Fruit fly (Drosophila melanogaster): ENCODE data around the gene ppan.
A peak's percentile ranks its signal among the peaks of the same experiment; 100 is the strongest.

Gene ppan

DNA sequence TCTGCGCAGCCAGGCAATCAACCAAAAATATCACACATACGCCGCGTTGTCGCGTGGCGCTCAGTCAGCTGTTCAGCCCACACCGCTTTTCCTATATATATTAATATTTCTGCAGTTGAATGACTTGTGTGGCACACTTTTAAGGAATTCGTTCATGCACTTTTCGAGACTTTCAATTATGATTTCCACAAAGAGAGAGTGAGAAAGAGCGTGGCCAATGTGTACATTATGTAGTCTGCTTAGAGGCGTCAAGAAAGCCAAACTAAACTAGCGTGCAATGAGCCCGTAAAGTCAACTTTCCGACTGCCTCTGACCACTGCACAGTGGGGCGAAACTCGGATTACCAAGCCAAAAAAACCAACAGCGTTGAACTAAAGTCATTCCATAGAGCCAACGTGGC lies 38.1 kb downstream of the ppan start:
- no peak for TF ChIP-seq CG7045 (GFP tag; optimal IDR thresholded peaks at IDR 0.05)
- TF ChIP-seq CG33017 (tag; optimal IDR thresholded peaks at IDR 0.05), result no peak
- no peak for TF ChIP-seq tj (GFP tag; optimal IDR thresholded peaks at IDR 0.05)
- no peak for TF ChIP-seq Clk (GFP tag; optimal IDR thresholded peaks at IDR 0.05)
- TF ChIP-seq CG11617 (GFP tag; optimal IDR thresholded peaks at IDR 0.05), result no peak
- no peak for TF ChIP-seq kay (GFP tag; ENCODE audit: borderline replicate concordance)
- TF ChIP-seq Crg-1 (GFP tag; optimal IDR thresholded peaks at IDR 0.05), result no peak
- TF ChIP-seq bab1 (GFP tag; optimal IDR thresholded peaks at IDR 0.05), result no peak

dm6 chr3R:21155931-21156488 lies 40.0 kb downstream of the ppan start:
- TF ChIP-seq Mnt (GFP tag; optimal IDR thresholded peaks at IDR 0.05), result no peak
- TF ChIP-seq cnc (optimal IDR thresholded peaks at IDR 0.05), result no peak
- peak; percentile 8 for TF ChIP-seq toe (GFP tag; optimal IDR thresholded peaks at IDR 0.05)
- no peak for TF ChIP-seq ovo (GFP tag; optimal IDR thresholded peaks at IDR 0.05)
- TF ChIP-seq CG33017 (tag; optimal IDR thresholded peaks at IDR 0.05), result no peak
- TF ChIP-seq kay (GFP tag; ENCODE audit: borderline replicate concordance), result no peak
- TF ChIP-seq CG7101 (tag; optimal IDR thresholded peaks at IDR 0.05), result peak; percentile 12
- no peak for TF ChIP-seq Crg-1 (GFP tag; optimal IDR thresholded peaks at IDR 0.05)
- TF ChIP-seq Clk (GFP tag; optimal IDR thresholded peaks at IDR 0.05), result no peak
- TF ChIP-seq CG1620 (GFP tag; optimal IDR thresholded peaks at IDR 0.05), result peak; percentile 9
- no peak for TF ChIP-seq CG7045 (GFP tag; optimal IDR thresholded peaks at IDR 0.05)
- TF ChIP-seq bab1 (GFP tag; optimal IDR thresholded peaks at IDR 0.05), result peak; percentile 29
- peak; percentile 27 for TF ChIP-seq CG5204 (GFP tag; optimal IDR thresholded peaks at IDR 0.05)
- TF ChIP-seq CG12768 (GFP tag; optimal IDR thresholded peaks at IDR 0.05), result no peak
- TF ChIP-seq tj (GFP tag; optimal IDR thresholded peaks at IDR 0.05), result peak; percentile 13
- TF ChIP-seq CG14711 (tag; optimal IDR thresholded peaks at IDR 0.05), result peak; percentile 13
- no peak for TF ChIP-seq CG11617 (GFP tag; optimal IDR thresholded peaks at IDR 0.05)
- no peak for TF ChIP-seq Hr96 (GFP tag; optimal IDR thresholded peaks at IDR 0.05)

dm6 chr3R:21156572-21157480 lies 40.8 kb downstream of the ppan start:
- TF ChIP-seq Mnt (GFP tag; optimal IDR thresholded peaks at IDR 0.05), result peak; percentile 45
- no peak for TF ChIP-seq cnc (optimal IDR thresholded peaks at IDR 0.05)
- TF ChIP-seq pad (GFP tag; optimal IDR thresholded peaks at IDR 0.05), result peak; percentile 26
- peak; percentile 71 for TF ChIP-seq CG33017 (tag; optimal IDR thresholded peaks at IDR 0.05)
- peak; percentile 2 for TF ChIP-seq Crg-1 (GFP tag; optimal IDR thresholded peaks at IDR 0.05)
- TF ChIP-seq CG7045 (GFP tag; optimal IDR thresholded peaks at IDR 0.05), result peak; percentile 69
- TF ChIP-seq CG5204 (GFP tag; optimal IDR thresholded peaks at IDR 0.05), result no peak
- peak; percentile 33 for TF ChIP-seq bab1 (GFP tag; optimal IDR thresholded peaks at IDR 0.05)
- TF ChIP-seq cic (GFP tag; optimal IDR thresholded peaks at IDR 0.05), result peak; percentile 94
- peak; percentile 60 for TF ChIP-seq CG7101 (tag; optimal IDR thresholded peaks at IDR 0.05)
- peak; percentile 50 for TF ChIP-seq Clk (GFP tag; optimal IDR thresholded peaks at IDR 0.05)
- peak; percentile 29 for TF ChIP-seq ovo (GFP tag; optimal IDR thresholded peaks at IDR 0.05)
- peak; percentile 28 for TF ChIP-seq CG11617 (GFP tag; optimal IDR thresholded peaks at IDR 0.05)
- no peak for TF ChIP-seq Hr96 (GFP tag; optimal IDR thresholded peaks at IDR 0.05)
- peak; percentile 33 for TF ChIP-seq CG12768 (GFP tag; optimal IDR thresholded peaks at IDR 0.05)
- peak; percentile 19 for TF ChIP-seq tj (GFP tag; optimal IDR thresholded peaks at IDR 0.05)
- TF ChIP-seq CG1620 (GFP tag; optimal IDR thresholded peaks at IDR 0.05), result no peak
- peak; percentile 71 for TF ChIP-seq kay (GFP tag; ENCODE audit: borderline replicate concordance)
- TF ChIP-seq CG14711 (tag; optimal IDR thresholded peaks at IDR 0.05), result peak; percentile 0
- peak; percentile 60 for TF ChIP-seq toe (GFP tag; optimal IDR thresholded peaks at IDR 0.05)

dm6 chr3R:21158643-21159042 lies 42.6 kb downstream of the ppan start:
- TF ChIP-seq pad (GFP tag; optimal IDR thresholded peaks at IDR 0.05) (no peak), cnc (optimal IDR thresholded peaks at IDR 0.05) (no peak)

dm6 chr3R:21161042-21161532 lies 45.0 kb downstream of the ppan start, which contains the start of gene cDIP:
TSS of gene cDIP (minus strand) at chr3R:21161092.
- TF ChIP-seq pad (GFP tag; optimal IDR thresholded peaks at IDR 0.05) (no peak), kay (GFP tag; ENCODE audit: borderline replicate concordance) (peak; percentile 57)

dm6 chr3R:21161620-21162029 lies 45.6 kb downstream of the ppan start:
- peak; percentile 12 for TF ChIP-seq Mnt (GFP tag; optimal IDR thresholded peaks at IDR 0.05)
- TF ChIP-seq CG33017 (tag; optimal IDR thresholded peaks at IDR 0.05), result peak; percentile 44
- TF ChIP-seq Crg-1 (GFP tag; optimal IDR thresholded peaks at IDR 0.05), result peak; percentile 40
- TF ChIP-seq ovo (GFP tag; optimal IDR thresholded peaks at IDR 0.05), result no peak
- TF ChIP-seq tj (GFP tag; optimal IDR thresholded peaks at IDR 0.05), result peak; percentile 30
- peak; percentile 15 for TF ChIP-seq kay (GFP tag; ENCODE audit: borderline replicate concordance)
- TF ChIP-seq CG14711 (tag; optimal IDR thresholded peaks at IDR 0.05), result peak; percentile 5
- TF ChIP-seq CG12768 (GFP tag; optimal IDR thresholded peaks at IDR 0.05), result peak; percentile 15
- peak; percentile 8 for TF ChIP-seq CG7101 (tag; optimal IDR thresholded peaks at IDR 0.05)
- peak; percentile 51 for TF ChIP-seq cic (GFP tag; optimal IDR thresholded peaks at IDR 0.05)
- TF ChIP-seq CG7045 (GFP tag; optimal IDR thresholded peaks at IDR 0.05), result no peak
